Worm (Caenorhabditis elegans) whole organism, L3 larva: ENCODE results near the gene F58A4.6.

Experiments
- ZK546.5 ChIP-seq: sonication (generic microtip); optimal IDR thresholded peaks from 2 replicates; lab custom pipeline; 2017; ENCODE audit warnings: missing biosample characterization, missing genetic modification characterization
- aly-2 ChIP-seq: fragments of 150-350 bp; optimal IDR thresholded peaks from 2 replicates; lab custom pipeline; 2014; ENCODE audit warnings: missing biosample characterization, missing genetic modification characterization
- ceh-16 ChIP-seq: sonication (generic microtip); optimal IDR thresholded peaks from 2 replicates; lab custom pipeline; 2017; ENCODE audit warnings: missing biosample characterization, missing genetic modification characterization
- ceh-82 ChIP-seq: fragments of 150-350 bp; optimal IDR thresholded peaks from 2 replicates; lab custom pipeline; 2014; ENCODE audit warnings: missing biosample characterization, missing genetic modification characterization
- egl-5 ChIP-seq: fragments of 150-350 bp; optimal IDR thresholded peaks from 2 replicates; lab custom pipeline; 2017; ENCODE audit warnings: missing biosample characterization, missing genetic modification reagents, missing genetic modification characterization, inconsistent platforms
- elt-1 ChIP-seq: fragments of 150-350 bp; optimal IDR thresholded peaks from 2 replicates; lab custom pipeline; 2014; ENCODE audit warnings: missing biosample characterization, missing genetic modification characterization
- elt-2 ChIP-seq: sonication (generic microtip); optimal IDR thresholded peaks from 2 replicates; lab custom pipeline; 2016; ENCODE audit warnings: missing genetic modification reagents, mild to moderate bottlenecking, missing genetic modification characterization, missing compliant biosample characterization
- eor-1 ChIP-seq, 2 experiments: fragments of 150-350 bp; optimal IDR thresholded peaks; 2 replicates each; lab custom pipeline; 2014 to 2018; ENCODE audit warnings: missing biosample characterization in 2 of 2, missing genetic modification characterization in 2 of 2
- fkh-10 ChIP-seq: sonication (generic microtip); optimal IDR thresholded peaks from 2 replicates; lab custom pipeline; 2017; ENCODE audit warnings: missing biosample characterization, missing genetic modification reagents, missing genetic modification characterization
- fkh-2 ChIP-seq: fragments of 150-350 bp; optimal IDR thresholded peaks from 2 replicates; lab custom pipeline; 2014; ENCODE audit warnings: missing biosample characterization, missing genetic modification reagents, missing genetic modification characterization
- hmg-11 ChIP-seq: sonication (generic microtip); optimal IDR thresholded peaks from 2 replicates; lab custom pipeline; 2016; ENCODE audit warnings: missing genetic modification characterization, missing compliant biosample characterization
- jun-1 ChIP-seq: fragments of 150-350 bp; optimal IDR thresholded peaks from 2 replicates; lab custom pipeline; 2014; ENCODE audit warnings: missing biosample characterization, missing genetic modification reagents, missing genetic modification characterization
- lin-15B ChIP-seq: fragments of 150-350 bp; optimal IDR thresholded peaks from 2 replicates; lab custom pipeline; 2014; ENCODE audit warnings: missing biosample characterization, missing genetic modification characterization
- lin-39 ChIP-seq: fragments of 150-350 bp; optimal IDR thresholded peaks from 2 replicates; lab custom pipeline; 2018; ENCODE audit warnings: missing biosample characterization, missing genetic modification reagents, missing genetic modification characterization
- lsy-12 ChIP-seq: sonication (generic microtip); optimal IDR thresholded peaks from 2 replicates; lab custom pipeline; 2016; ENCODE audit warnings: mild to moderate bottlenecking, missing genetic modification characterization, missing compliant biosample characterization
- nfya-1 ChIP-seq: sonication (generic microtip); optimal IDR thresholded peaks from 2 replicates; lab custom pipeline; 2017; ENCODE audit warnings: missing genetic modification characterization, mild to moderate bottlenecking, missing compliant biosample characterization, antibody characterized with exemption, moderate library complexity; ENCODE audit not compliant: insufficient read depth
- nhr-11 ChIP-seq: fragments of 150-350 bp; optimal IDR thresholded peaks from 2 replicates; lab custom pipeline; 2014; ENCODE audit warnings: missing biosample characterization, missing genetic modification characterization
- nhr-12 ChIP-seq: fragments of 150-350 bp; optimal IDR thresholded peaks from 2 replicates; lab custom pipeline; 2014; ENCODE audit warnings: missing biosample characterization, missing genetic modification characterization
- nhr-23 ChIP-seq: fragments of 150-350 bp; optimal IDR thresholded peaks from 2 replicates; lab custom pipeline; 2014; ENCODE audit warnings: missing biosample characterization, missing genetic modification reagents, missing genetic modification characterization
- nhr-237 ChIP-seq: fragments of 150-350 bp; optimal IDR thresholded peaks from 2 replicates; lab custom pipeline; 2014; ENCODE audit warnings: missing biosample characterization, missing genetic modification characterization
- nhr-25 ChIP-seq: sonication (generic microtip); optimal IDR thresholded peaks from 2 replicates; lab custom pipeline; 2017; ENCODE audit warnings: missing biosample characterization, missing genetic modification characterization
- nhr-28 ChIP-seq: fragments of 150-350 bp; optimal IDR thresholded peaks from 2 replicates; lab custom pipeline; 2014; ENCODE audit warnings: missing biosample characterization, missing genetic modification characterization
- nhr-43 ChIP-seq: sonication (generic microtip); optimal IDR thresholded peaks from 2 replicates; lab custom pipeline; 2016; ENCODE audit warnings: mild to moderate bottlenecking, missing genetic modification characterization, missing compliant biosample characterization; ENCODE audit not compliant: poor library complexity, severe bottlenecking
- nhr-67 ChIP-seq: fragments of 150-350 bp; optimal IDR thresholded peaks from 2 replicates; lab custom pipeline; 2014; ENCODE audit warnings: missing biosample characterization, missing genetic modification characterization
- pha-4 ChIP-seq: fragments of 150-350 bp; optimal IDR thresholded peaks from 2 replicates; lab custom pipeline; 2014; ENCODE audit warnings: missing biosample characterization, missing genetic modification reagents, missing genetic modification characterization
- pqm-1 ChIP-seq: fragments of 150-350 bp; optimal IDR thresholded peaks from 2 replicates; lab custom pipeline; 2017; ENCODE audit warnings: missing biosample characterization, missing genetic modification characterization, inconsistent platforms
- sea-2 ChIP-seq: fragments of 150-350 bp; sonication (generic microtip); optimal IDR thresholded peaks from 4 replicates; lab custom pipeline; 2014; ENCODE audit warnings: missing biosample characterization, missing genetic modification reagents, missing genetic modification characterization
- skn-1 ChIP-seq: fragments of 150-350 bp; optimal IDR thresholded peaks from 2 replicates; lab custom pipeline; 2014; ENCODE audit warnings: missing biosample characterization, missing genetic modification characterization
- snpc-4 ChIP-seq: fragments of 150-350 bp; optimal IDR thresholded peaks from 2 replicates; lab custom pipeline; 2014; ENCODE audit warnings: missing biosample characterization, missing genetic modification characterization
- unc-39 ChIP-seq: sonication (generic microtip); optimal IDR thresholded peaks from 4 replicates; lab custom pipeline; 2017; ENCODE audit warnings: missing biosample characterization, missing genetic modification characterization
- ztf-11 ChIP-seq: fragments of 150-350 bp; optimal IDR thresholded peaks from 2 replicates; lab custom pipeline; 2014; ENCODE audit warnings: missing biosample characterization, missing genetic modification characterization
- ztf-4 ChIP-seq: fragments of 150-350 bp; optimal IDR thresholded peaks from 2 replicates; lab custom pipeline; 2014; ENCODE audit warnings: missing biosample characterization, missing genetic modification characterization

Gene F58A4.6

DNA sequence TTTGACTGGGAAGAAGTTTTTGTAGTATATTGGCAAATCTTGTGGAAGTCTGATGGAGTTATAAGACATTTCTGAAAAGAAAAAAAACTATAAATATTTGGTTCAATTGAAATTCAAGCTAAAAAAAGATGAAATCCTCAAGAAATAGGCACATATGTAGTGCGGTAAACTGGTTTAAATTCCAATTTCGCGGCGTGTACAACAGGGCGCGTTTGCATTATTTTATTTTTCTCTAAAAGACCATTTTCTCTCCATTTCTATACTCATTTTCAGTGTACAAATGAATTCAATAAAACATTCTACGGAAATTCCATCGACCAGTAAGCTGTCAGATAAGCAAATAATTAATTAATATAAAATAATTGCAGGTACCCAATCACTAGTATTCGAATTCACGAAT lies at the start of gene F58A4.6, which contains the start of gene pri-1:
F58A4.6 (plus strand) TSS at position 272 of the 400 bp plus-strand sequence.
pri-1 (minus strand) TSS at position 71 of the 400 bp plus-strand sequence.
- TF ChIP-seq nhr-25 (peak; percentile 2), nfya-1 (tag; lab: Kevin White, UChicago) (peak; percentile 45), eor-1 (tag; optimal IDR thresholded peaks at IDR 0.05; lab: Kevin White, UChicago) (no peak), nhr-23 (tag; lab: Kevin White, UChicago) (peak; percentile 43), skn-1 (tag; lab: Kevin White, UChicago) (no peak), ZK546.5 (tag; lab: Kevin White, UChicago) (no peak), unc-39 (tag; lab: Kevin White, UChicago) (no peak), pha-4 (no peak), pqm-1 (no peak), lin-39 (tag; lab: Kevin White, UChicago) (no peak), ceh-16 (tag; lab: Kevin White, UChicago) (no peak), elt-1 (tag; lab: Kevin White, UChicago) (no peak), nhr-43 (tag; lab: Kevin White, UChicago) (no peak), nhr-237 (no peak), snpc-4 (tag; lab: Kevin White, UChicago) (no peak), lin-15B (peak; percentile 48)
- TF ChIP-seq, all 47 proteins: peak for 4

DNA sequence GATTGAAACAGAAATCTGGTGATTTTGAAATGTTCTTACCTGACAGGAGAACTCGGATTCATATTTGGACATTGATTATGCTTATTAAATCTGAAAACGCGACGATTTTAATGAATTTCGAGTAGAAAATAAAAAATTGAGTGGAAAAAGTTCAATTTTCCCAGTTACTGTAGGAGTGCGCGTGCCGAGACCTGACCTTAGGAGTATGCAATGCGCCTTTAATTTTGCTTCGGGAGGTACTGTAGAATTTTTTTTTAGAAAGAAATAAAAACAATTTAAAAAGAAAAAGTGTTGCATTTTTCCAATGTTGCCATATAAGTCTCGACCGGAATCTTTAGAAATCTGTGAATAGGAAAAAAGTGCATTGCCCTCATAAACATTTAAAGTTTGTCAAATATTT lies 48.3 kb upstream of the F58A4.6 start, which contains the start of gene C48B4.11:
C48B4.11 (minus strand) TSS at position 143 of the 400 bp plus-strand sequence.
- no peak for TF ChIP-seq fkh-10
- TF ChIP-seq nhr-67 (tag; lab: Kevin White, UChicago) = no peak
- TF ChIP-seq lsy-12 (tag; lab: Kevin White, UChicago) = no peak
- no peak for TF ChIP-seq aly-2 (tag; lab: Kevin White, UChicago)
- TF ChIP-seq elt-2 = no peak
- no peak for TF ChIP-seq nhr-43 (tag; lab: Kevin White, UChicago)
- no peak for TF ChIP-seq jun-1 (tag; lab: Kevin White, UChicago)
- no peak for TF ChIP-seq nhr-11 (tag; lab: Kevin White, UChicago)
- no peak for TF ChIP-seq hmg-11 (tag; lab: Kevin White, UChicago)
- TF ChIP-seq nhr-25 = no peak
- no peak for TF ChIP-seq ztf-4 (tag; lab: Kevin White, UChicago)
- TF ChIP-seq nfya-1 (tag; lab: Kevin White, UChicago) = no peak
- TF ChIP-seq ceh-16 (tag; lab: Kevin White, UChicago) = no peak

DNA sequence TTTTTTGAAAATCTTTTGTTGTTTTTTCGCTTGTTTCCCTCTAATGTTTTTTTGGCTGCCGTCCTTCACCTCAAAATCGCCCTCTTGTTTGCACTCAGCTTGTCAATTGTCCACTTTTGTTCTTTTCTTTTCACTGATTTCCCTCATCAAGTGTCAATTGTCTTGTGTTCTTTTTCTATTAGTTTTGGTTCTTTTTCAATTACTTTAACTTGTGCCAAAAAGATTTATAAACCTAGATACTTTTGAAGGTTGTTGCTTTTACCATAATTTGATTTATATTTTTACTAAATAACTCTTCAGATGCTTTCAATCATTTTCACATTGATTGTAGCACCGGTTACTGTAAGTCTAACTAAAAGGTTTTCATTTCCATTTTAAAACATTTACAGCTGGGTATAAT lies 45.8 kb upstream of the F58A4.6 start, which contains the start of gene C48B4.13:
C48B4.13 (plus strand) TSS at position 301 of the 400 bp plus-strand sequence.
- TF ChIP-seq nfya-1 (tag; lab: Kevin White, UChicago) = no peak
- TF ChIP-seq egl-5 (tag; lab: Kevin White, UChicago) = no peak
- TF ChIP-seq hmg-11 (tag; lab: Kevin White, UChicago) = no peak
- no peak for TF ChIP-seq skn-1 (tag; lab: Kevin White, UChicago)
- TF ChIP-seq lin-39 (tag; lab: Kevin White, UChicago) = no peak
- no peak for TF ChIP-seq sea-2 (GFP tag; lab: Kevin White, UChicago)
- TF ChIP-seq nhr-67 (tag; lab: Kevin White, UChicago) = no peak
- TF ChIP-seq nhr-43 (tag; lab: Kevin White, UChicago) = no peak
- TF ChIP-seq ztf-11 = no peak
- no peak for TF ChIP-seq ztf-4 (tag; lab: Kevin White, UChicago)
- no peak for TF ChIP-seq lin-15B
- no peak for TF ChIP-seq aly-2 (tag; lab: Kevin White, UChicago)
- TF ChIP-seq nhr-28 (tag; lab: Kevin White, UChicago) = no peak
- no peak for TF ChIP-seq fkh-2 (tag; lab: Kevin White, UChicago)
- no peak for TF ChIP-seq nhr-12

DNA sequence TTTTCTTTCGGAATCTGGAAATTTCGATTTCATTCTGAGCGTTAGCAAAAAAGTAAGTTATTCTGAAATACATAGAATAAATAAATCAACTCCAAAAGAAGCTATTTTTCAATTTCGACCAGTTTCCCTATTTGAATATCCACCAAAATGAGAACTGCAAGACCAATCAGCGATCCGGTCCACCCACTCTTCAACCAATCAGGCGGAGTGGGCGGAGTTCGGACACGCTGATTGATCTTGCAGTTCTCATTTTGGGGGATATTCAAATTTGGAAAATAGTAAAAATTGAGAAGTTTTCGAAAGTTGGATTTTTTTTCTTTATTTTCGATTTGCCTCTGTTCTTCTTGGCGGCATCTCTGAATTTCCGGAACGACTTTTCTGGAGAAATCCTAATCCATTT lies 43.4 kb upstream of the F58A4.6 start:
- no peak for TF ChIP-seq ceh-82 (tag; lab: Kevin White, UChicago)
- TF ChIP-seq lin-15B = peak; percentile 45
- TF ChIP-seq nfya-1 (tag; lab: Kevin White, UChicago) = peak; percentile 100
- TF ChIP-seq, all 47 proteins: peak for 2
